Fruit fly (Drosophila melanogaster): Measurements from ENCODE around the gene SF2.

dm6 chr3R:16370433-16370832, 28.6 kb upstream of the SF2 start, which contains the start of gene CG10317:
- no peak for TF ChIP-seq zfh2 (GFP tag; optimal IDR thresholded peaks at IDR 0.05)
- no peak for TF ChIP-seq CG7556 (GFP tag; optimal IDR thresholded peaks at IDR 0.05)
